Worm (Caenorhabditis elegans) whole organism, midembryonic: ENCODE results near the gene F49F1.14.

Experiments
- flt-1 ChIP-seq: fragments of 200-800 bp; sonication (Bioruptor generic); IDR thresholded peaks from 2 replicates; pipeline ENCODE4 v1.3.6; 2022; ENCODE audit warnings: missing genetic modification characterization, missing compliant biosample characterization
- ztf-29 ChIP-seq: fragments of 200-800 bp; sonication (Bioruptor generic); IDR thresholded peaks from 2 replicates; pipeline ENCODE4 v1.3.6; 2022; ENCODE audit warnings: missing genetic modification reagents, missing genetic modification characterization, missing compliant biosample characterization

- TF ChIP-seq flt-1: no peak
- TF ChIP-seq ztf-29 (GFP tag; lab: Robert Waterston, UW): no peak
Observed at ce11 chrIV:4084109-4084508, 28.2 kb downstream of the F49F1.14 start, which contains the start of gene C35B1.5.
